ENCODE assay signal across 3 fruit fly cellular contexts in genomic region chr3L:4510317-4510716, dm6.
A peak's percentile ranks its signal among the peaks of the same experiment; 100 is the strongest.
TF ChIP-seq lines count a peak whose summit lies in the region.

No protein-coding gene starts in this region.

- no peak for TF ChIP-seq CTCF in whole organism, embryonic (GFP tag; optimal IDR thresholded peaks at IDR 0.05; lab: Kevin White, UChicago)

TF ChIP-seq in whole organism, embryonic, 481 proteins besides CTCF, POLR2A, EP300 and RAD21:
- peak; percentile 91 for TF ChIP-seq Dp (GFP tag; optimal IDR thresholded peaks at IDR 0.05; lab: Kevin White, UChicago)
- peak; percentile 99 for TF ChIP-seq CG15514 (GFP tag; optimal IDR thresholded peaks at IDR 0.05; lab: Kevin White, UChicago)
- TF ChIP-seq sr (GFP tag; IDR thresholded peaks at IDR 0.05; lab: Robert Waterston, UW): no peak
- no peak for TF ChIP-seq CG15601 (tag; optimal IDR thresholded peaks at IDR 0.05; lab: Kevin White, UChicago)
- TF ChIP-seq stwl (tag; optimal IDR thresholded peaks at IDR 0.05; lab: Kevin White, UChicago): peak; percentile 31
- no peak for TF ChIP-seq CG13624 (GFP tag; optimal IDR thresholded peaks at IDR 0.05; lab: Kevin White, UChicago)
- peak; percentile 92 for TF ChIP-seq E2f2 (GFP tag; IDR thresholded peaks at IDR 0.05; lab: Robert Waterston, UW)
- TF ChIP-seq pzg (GFP tag; optimal IDR thresholded peaks at IDR 0.05; lab: Kevin White, UChicago): peak; percentile 13
- peak; percentile 67 for TF ChIP-seq CG13287 (GFP tag; IDR thresholded peaks at IDR 0.05; lab: Robert Waterston, UW; ENCODE audit: partially characterized antibody)

TF ChIP-seq in whole organism, prepupa, 60 proteins besides CTCF, POLR2A, EP300 and RAD21:
- TF ChIP-seq CG11762 (GFP tag; optimal IDR thresholded peaks at IDR 0.05; lab: Kevin White, UChicago; ENCODE audit: insufficient read depth) (no peak), Eip78C (GFP tag; lab: Kevin White, UChicago) (peak; percentile 21), CG6854 (GFP tag; optimal IDR thresholded peaks at IDR 0.05; lab: Kevin White, UChicago) (no peak), lz (GFP tag; optimal IDR thresholded peaks at IDR 0.05; lab: Kevin White, UChicago) (no peak), Sox15 (GFP tag; optimal IDR thresholded peaks at IDR 0.05; lab: Kevin White, UChicago) (no peak), fd85E (GFP tag; optimal IDR thresholded peaks at IDR 0.05; lab: Kevin White, UChicago) (no peak)

TF ChIP-seq in whole organism, wandering third instar larva, 38 proteins besides CTCF, POLR2A, EP300 and RAD21:
- TF ChIP-seq brk (GFP tag; optimal IDR thresholded peaks at IDR 0.05; lab: Kevin White, UChicago): peak; percentile 16
- TF ChIP-seq dmrt93B (GFP tag; optimal IDR thresholded peaks at IDR 0.05; lab: Kevin White, UChicago): no peak
- TF ChIP-seq tai (GFP tag; optimal IDR thresholded peaks at IDR 0.05; lab: Kevin White, UChicago): no peak
- TF ChIP-seq fru (GFP tag; optimal IDR thresholded peaks at IDR 0.05; lab: Kevin White, UChicago): no peak
